Fruit fly (Drosophila melanogaster): Measurements from ENCODE around the gene drpr.

dm6 chr3L:1756143-1756542 lies 25.2 kb upstream of the drpr start, which contains the start of gene CG8001:
- no peak for TF ChIP-seq dsf (GFP tag; optimal IDR thresholded peaks at IDR 0.05; ENCODE audit: borderline replicate concordance)
- TF ChIP-seq CG32264 (GFP tag; optimal IDR thresholded peaks at IDR 0.05), result no peak
- no peak for TF ChIP-seq Hr78 (GFP tag; optimal IDR thresholded peaks at IDR 0.05)
- no peak for TF ChIP-seq dl (GFP tag; optimal IDR thresholded peaks at IDR 0.05; ENCODE audit: insufficient read depth in 1 of 2, partially characterized antibody in 2 of 2)
- no peak for TF ChIP-seq usp (GFP tag; optimal IDR thresholded peaks at IDR 0.05)
- TF ChIP-seq pan (optimal IDR thresholded peaks at IDR 0.05), result no peak
- TF ChIP-seq N (GFP tag; optimal IDR thresholded peaks at IDR 0.05), result no peak
- TF ChIP-seq Vsx2 (GFP tag; optimal IDR thresholded peaks at IDR 0.05; ENCODE audit: partially characterized antibody), result no peak
- TF ChIP-seq Myc (optimal IDR thresholded peaks at IDR 0.05), result no peak
- no peak for TF ChIP-seq ey (GFP tag; optimal IDR thresholded peaks at IDR 0.05)
